Worm (Caenorhabditis elegans) whole organism, L4 larva: ENCODE data around the gene srx-93.

ENCODE experiments used
- F26F4.8 ChIP-seq: fragments of 200-800 bp; sonication (Bioruptor generic); conservative IDR thresholded peaks from 2 replicates; pipeline ENCODE4 v1.3.6; 2022; ENCODE audit warnings: missing genetic modification characterization, missing compliant biosample characterization
- F44E2.7 ChIP-seq: fragments of 200-800 bp; sonication (Bioruptor generic); IDR thresholded peaks from 2 replicates; pipeline ENCODE4 v2.1.2; 2022; ENCODE audit warnings: missing genetic modification characterization, missing compliant biosample characterization
- R02D3.7 ChIP-seq: fragments of 150-350 bp; sonication (generic microtip); optimal IDR thresholded peaks from 3 replicates; lab custom pipeline; 2014; ENCODE audit warnings: missing biosample characterization, missing genetic modification characterization
- T26A8.4 ChIP-seq: fragments of 200-800 bp; sonication (Bioruptor generic); IDR thresholded peaks from 2 replicates; pipeline ENCODE4 v1.3.6; 2022; ENCODE audit warnings: missing genetic modification characterization, missing compliant biosample characterization
- Y105C5A.15 ChIP-seq: fragments of 200-800 bp; sonication (Bioruptor generic); IDR thresholded peaks from 2 replicates; pipeline ENCODE4 v1.3.6; 2022; ENCODE audit warnings: missing genetic modification characterization, missing compliant biosample characterization
- Y48G9A.11 ChIP-seq: fragments of 200-800 bp; sonication (Bioruptor generic); IDR thresholded peaks from 2 replicates; pipeline ENCODE4 v1.3.6; 2022; ENCODE audit warnings: missing genetic modification reagents, missing genetic modification characterization, missing compliant biosample characterization
- ZK337.2 ChIP-seq: fragments of 200-800 bp; sonication (Bioruptor generic); IDR thresholded peaks from 2 replicates; pipeline ENCODE4 v1.3.6; 2022; ENCODE audit warnings: missing genetic modification reagents, missing genetic modification characterization, missing compliant biosample characterization
- ZK546.5 ChIP-seq, 2 experiments: sonication (generic microtip); optimal IDR thresholded peaks; 2 replicates each; lab custom pipeline; 2017; ENCODE audit warnings: missing biosample characterization in 2 of 2, missing genetic modification characterization in 2 of 2
- ama-1 ChIP-seq: fragments of 150-350 bp; optimal IDR thresholded peaks from 2 replicates; lab custom pipeline; 2014; ENCODE audit warnings: inconsistent platforms, mixed read lengths
- arid-1 ChIP-seq: fragments of 200-800 bp; sonication (Bioruptor generic); conservative IDR thresholded peaks from 2 replicates; pipeline ENCODE4 v1.3.6; 2022; ENCODE audit warnings: missing genetic modification reagents, missing genetic modification characterization, missing compliant biosample characterization
- attf-4 ChIP-seq: sonication (generic microtip); optimal IDR thresholded peaks from 3 replicates; lab custom pipeline; 2017; ENCODE audit warnings: missing biosample characterization, missing genetic modification characterization
- ceh-20 ChIP-seq: fragments of 200-800 bp; sonication (Bioruptor generic); IDR thresholded peaks from 2 replicates; pipeline ENCODE4 v1.3.6; 2022; ENCODE audit warnings: missing genetic modification reagents, missing genetic modification characterization, missing compliant biosample characterization
- ceh-32 ChIP-seq: sonication (generic microtip); optimal IDR thresholded peaks from 2 replicates; lab custom pipeline; 2016; ENCODE audit warnings: mild to moderate bottlenecking, missing genetic modification characterization, missing compliant biosample characterization; ENCODE audit not compliant: poor library complexity
- ceh-62 ChIP-seq: sonication (generic microtip); optimal IDR thresholded peaks from 2 replicates; lab custom pipeline; 2017; ENCODE audit warnings: missing biosample characterization, missing genetic modification characterization
- ceh-82 ChIP-seq: sonication (generic microtip); optimal IDR thresholded peaks from 2 replicates; lab custom pipeline; 2017; ENCODE audit warnings: missing biosample characterization, missing genetic modification characterization
- dmd-6 ChIP-seq: fragments of 200-800 bp; sonication (Bioruptor generic); IDR thresholded peaks from 2 replicates; pipeline ENCODE4 v1.3.6; 2022; ENCODE audit warnings: missing genetic modification reagents, missing genetic modification characterization, missing compliant biosample characterization
- dmd-8 ChIP-seq: fragments of 200-800 bp; sonication (Bioruptor generic); IDR thresholded peaks from 2 replicates; pipeline ENCODE4 v1.3.6; 2022; ENCODE audit warnings: missing genetic modification characterization, missing compliant biosample characterization
- dmd-9 ChIP-seq: fragments of 200-800 bp; sonication (Bioruptor generic); IDR thresholded peaks from 2 replicates; pipeline ENCODE4 v1.3.6; 2022; ENCODE audit warnings: missing genetic modification reagents, missing genetic modification characterization, missing compliant biosample characterization
- duxl-1 ChIP-seq: sonication (generic microtip); optimal IDR thresholded peaks from 2 replicates; lab custom pipeline; 2016; ENCODE audit warnings: mild to moderate bottlenecking, missing genetic modification characterization, moderate library complexity, missing compliant biosample characterization; ENCODE audit not compliant: poor library complexity
- dve-1 ChIP-seq: sonication (generic microtip); optimal IDR thresholded peaks from 2 replicates; lab custom pipeline; 2017; ENCODE audit warnings: antibody characterized with exemption, mild to moderate bottlenecking, missing genetic modification characterization, missing compliant biosample characterization; ENCODE audit not compliant: insufficient read depth
- egl-27 ChIP-seq: sonication (generic microtip); optimal IDR thresholded peaks from 3 replicates; lab custom pipeline; 2017; ENCODE audit warnings: missing biosample characterization, missing genetic modification reagents, missing genetic modification characterization
- fkh-10 ChIP-seq: fragments of 150-350 bp; optimal IDR thresholded peaks from 2 replicates; lab custom pipeline; 2014; ENCODE audit warnings: missing biosample characterization, missing genetic modification reagents, missing genetic modification characterization
- gei-8 ChIP-seq: fragments of 200-800 bp; sonication (Bioruptor generic); optimal IDR thresholded peaks from 2 replicates; lab custom pipeline; 2018; ENCODE audit warnings: mild to moderate bottlenecking, missing genetic modification characterization, missing compliant biosample characterization
- hmg-1.1 ChIP-seq: fragments of 200-800 bp; sonication (Bioruptor generic); IDR thresholded peaks from 2 replicates; pipeline ENCODE4 v1.3.6; 2022; ENCODE audit warnings: missing genetic modification reagents, missing genetic modification characterization, missing compliant biosample characterization
- lin-29 ChIP-seq: fragments of 200-800 bp; sonication (Bioruptor generic); IDR thresholded peaks from 2 replicates; pipeline ENCODE4 v1.3.6; 2022; ENCODE audit warnings: missing genetic modification reagents, missing genetic modification characterization, missing compliant biosample characterization
- lin-39 ChIP-seq: fragments of 150-350 bp; optimal IDR thresholded peaks from 2 replicates; lab custom pipeline; 2014; ENCODE audit warnings: missing biosample characterization, missing genetic modification reagents, missing genetic modification characterization
- lsy-2 ChIP-seq, 2 experiments: fragments of 150-350 bp in 1 of 2; sonication (generic microtip) in 1 of 2; optimal IDR thresholded peaks; 2 replicates each; lab custom pipeline; 2014 to 2017; ENCODE audit warnings: missing biosample characterization in 2 of 2, missing genetic modification characterization in 2 of 2
- madf-5 ChIP-seq, 2 experiments: fragments of 200-800 bp; sonication (Bioruptor generic); IDR thresholded peaks; 2 replicates each; pipeline ENCODE4 v1.3.6; 2022; ENCODE audit warnings: missing compliant biosample characterization in 2 of 2, missing genetic modification characterization in 2 of 2
- madf-9 ChIP-seq: fragments of 200-800 bp; sonication (Bioruptor generic); conservative IDR thresholded peaks from 2 replicates; pipeline ENCODE4 v1.3.6; 2022; ENCODE audit warnings: missing genetic modification reagents, missing genetic modification characterization, missing compliant biosample characterization
- mes-2 ChIP-seq: sonication (generic microtip); optimal IDR thresholded peaks from 2 replicates; lab custom pipeline; 2016; ENCODE audit warnings: missing genotype, mild to moderate bottlenecking, missing genetic modification characterization, missing compliant biosample characterization; ENCODE audit not compliant: poor library complexity, severe bottlenecking
- nhr-10 ChIP-seq: fragments of 150-350 bp; optimal IDR thresholded peaks from 2 replicates; lab custom pipeline; 2014; ENCODE audit warnings: missing biosample characterization, missing genetic modification characterization
- nhr-111 ChIP-seq: fragments of 200-800 bp; sonication (Bioruptor generic); optimal IDR thresholded peaks from 2 replicates; lab custom pipeline; 2018; ENCODE audit warnings: mild to moderate bottlenecking, missing genetic modification characterization, missing compliant biosample characterization
- nhr-28 ChIP-seq: fragments of 150-350 bp; optimal IDR thresholded peaks from 2 replicates; lab custom pipeline; 2014; ENCODE audit warnings: missing biosample characterization, missing genetic modification characterization
- nhr-41 ChIP-seq: fragments of 200-800 bp; sonication (Bioruptor generic); IDR thresholded peaks from 2 replicates; pipeline ENCODE4 v1.3.6; 2022; ENCODE audit warnings: missing genetic modification reagents, missing genetic modification characterization, missing compliant biosample characterization
- nhr-42 ChIP-seq: fragments of 200-800 bp; sonication (Bioruptor generic); IDR thresholded peaks from 2 replicates; pipeline ENCODE4 v1.3.6; 2022; ENCODE audit warnings: missing genetic modification characterization, missing compliant biosample characterization
- nhr-48 ChIP-seq: sonication (generic microtip); optimal IDR thresholded peaks from 2 replicates; lab custom pipeline; 2016; ENCODE audit warnings: mild to moderate bottlenecking, missing genetic modification characterization, missing compliant biosample characterization
- nhr-6 ChIP-seq: fragments of 150-350 bp; optimal IDR thresholded peaks from 2 replicates; lab custom pipeline; 2014; ENCODE audit warnings: missing biosample characterization, missing genetic modification characterization
- pha-4 ChIP-seq, 2 experiments: fragments of 150-350 bp in 1 of 2; fragments of 200-800 bp in 1 of 2; sonication (Bioruptor generic) in 1 of 2; IDR thresholded peaks in 1 of 2; optimal IDR thresholded peaks in 1 of 2; 2 replicates each; pipeline versions ENCODE4 v1.3.6 to Lab custom; 2014 to 2022; ENCODE audit warnings: missing genetic modification characterization in 2 of 2, missing genetic modification reagents in 2 of 2, missing biosample characterization in 1 of 2, missing compliant biosample characterization in 1 of 2
- php-3 ChIP-seq: fragments of 200-800 bp; sonication (Bioruptor generic); IDR thresholded peaks from 2 replicates; pipeline ENCODE4 v1.3.6; 2022; ENCODE audit warnings: missing genetic modification reagents, missing genetic modification characterization, missing compliant biosample characterization
- rbr-2 ChIP-seq: sonication (generic microtip); optimal IDR thresholded peaks from 2 replicates; lab custom pipeline; 2016; ENCODE audit warnings: missing genotype, missing genetic modification characterization, missing compliant biosample characterization
- snpc-1.2 ChIP-seq: fragments of 200-800 bp; sonication (Bioruptor generic); IDR thresholded peaks from 2 replicates; pipeline ENCODE4 v1.3.6; 2022; ENCODE audit warnings: missing genetic modification reagents, missing genetic modification characterization, missing compliant biosample characterization
- spr-1 ChIP-seq: sonication (generic microtip); optimal IDR thresholded peaks from 2 replicates; lab custom pipeline; 2016; ENCODE audit warnings: mild to moderate bottlenecking, missing genetic modification characterization, missing compliant biosample characterization
- spr-3 ChIP-seq: fragments of 200-800 bp; sonication (Bioruptor generic); optimal IDR thresholded peaks from 2 replicates; lab custom pipeline; 2018; ENCODE audit warnings: mild to moderate bottlenecking, missing genetic modification characterization, missing compliant biosample characterization
- unc-130 ChIP-seq: sonication (generic microtip); optimal IDR thresholded peaks from 2 replicates; lab custom pipeline; 2016; ENCODE audit warnings: missing genetic modification reagents, missing genetic modification characterization, missing compliant biosample characterization
- unc-62 ChIP-seq, 3 experiments: fragments of 150-350 bp in 1 of 3; sonication (generic microtip); optimal IDR thresholded peaks in 2 of 3; peaks in 1 of 3; 1 replicate in 1 of 3; 2 replicates in 2 of 3; lab custom pipeline; 2014 to 2017; ENCODE audit warnings: missing biosample characterization in 3 of 3, missing genetic modification characterization in 3 of 3, missing genetic modification reagents in 3 of 3, missing genotype in 1 of 3
- zip-2 ChIP-seq: fragments of 150-350 bp; optimal IDR thresholded peaks from 2 replicates; lab custom pipeline; 2014; ENCODE audit warnings: missing biosample characterization, missing genetic modification characterization
- ztf-7 ChIP-seq: fragments of 150-350 bp; optimal IDR thresholded peaks from 2 replicates; lab custom pipeline; 2014; ENCODE audit warnings: missing biosample characterization, missing genetic modification characterization

Gene srx-93

DNA sequence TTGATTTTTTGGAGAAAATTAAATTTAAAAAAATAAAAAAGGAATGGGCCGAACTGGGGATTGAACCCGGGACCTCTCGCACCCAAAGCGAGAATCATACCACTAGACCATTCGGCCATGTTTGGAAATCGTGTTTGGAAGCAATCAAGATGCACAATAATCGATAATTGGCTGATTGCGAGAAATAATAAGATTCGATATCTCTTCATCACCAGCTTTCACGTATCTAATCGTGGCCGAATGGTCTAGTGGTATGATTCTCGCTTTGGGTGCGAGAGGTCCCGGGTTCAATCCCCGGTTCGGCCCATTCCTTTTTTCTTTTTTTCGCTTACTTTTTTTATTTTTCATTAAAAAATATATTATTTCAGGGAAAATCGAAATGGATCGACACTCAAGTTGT lies 38.4 kb downstream of the srx-93 start (continued):
- TF ChIP-seq ceh-82 (tag; lab: Kevin White, UChicago) (no peak), duxl-1 (tag; lab: Kevin White, UChicago) (peak; percentile 25), egl-27 (tag; lab: Kevin White, UChicago) (no peak), Y48G9A.11 (GFP tag; lab: Robert Waterston, UW) (peak; percentile 70; the same call in 1 of the 2 replicates), spr-1 (tag; lab: Kevin White, UChicago) (no peak), ztf-7 (tag; lab: Kevin White, UChicago) (no peak), nhr-10 (tag; lab: Kevin White, UChicago) (no peak), gei-8 (GFP tag; lab: Kevin White, UChicago) (no peak), php-3 (GFP tag; lab: Robert Waterston, UW) (no peak), nhr-6 (tag; lab: Kevin White, UChicago) (no peak), F26F4.8 (GFP tag; lab: Robert Waterston, UW) (peak; percentile 76), unc-62 (GFP tag; optimal IDR thresholded peaks at IDR 0.05 in 1 of 2; lab: Kevin White, UChicago) (no peak), unc-62 (tag; optimal IDR thresholded peaks at IDR 0.05; lab: Kevin White, UChicago) (no peak), Y105C5A.15 (GFP tag; lab: Robert Waterston, UW) (peak; percentile 75; the same call in 1 of the 2 replicates), arid-1 (GFP tag; lab: Robert Waterston, UW) (peak; percentile 68; the same call in 1 of the 2 replicates), dmd-9 (GFP tag; lab: Robert Waterston, UW) (no peak), ZK337.2 (0 out of 2 replicates have a peak, but pooled peaks have one; percentile 16), ceh-32 (no peak), mes-2 (tag; lab: Kevin White, UChicago) (peak; percentile 21), zip-2 (tag; lab: Kevin White, UChicago) (no peak), nhr-48 (tag; lab: Kevin White, UChicago) (peak; percentile 20), nhr-42 (GFP tag; lab: Robert Waterston, UW) (no peak), nhr-111 (GFP tag; lab: Kevin White, UChicago) (no peak), T26A8.4 (GFP tag; lab: Robert Waterston, UW) (peak; percentile 49), dmd-6 (GFP tag; lab: Robert Waterston, UW) (peak; percentile 8; the same call in 1 of the 2 replicates), F44E2.7 (0 out of 2 replicates have a peak, but pooled peaks have one; percentile 7), nhr-41 (GFP tag; lab: Robert Waterston, UW) (no peak), lin-29 (GFP tag; lab: Robert Waterston, UW) (no peak), dmd-8 (GFP tag; lab: Robert Waterston, UW) (0 out of 2 replicates have a peak, but pooled peaks have one; percentile 37), nhr-28 (tag; lab: Kevin White, UChicago) (no peak), ceh-62 (tag; lab: Kevin White, UChicago) (no peak), unc-130 (no peak), snpc-1.2 (peak; percentile 72), R02D3.7 (no peak), rbr-2 (tag; lab: Kevin White, UChicago) (no peak), spr-3 (no peak), madf-9 (GFP tag; lab: Robert Waterston, UW) (0 out of 2 replicates have a peak, but pooled peaks have one; percentile 4), lsy-2 (tag; optimal IDR thresholded peaks at IDR 0.05; lab: Kevin White, UChicago) (peak in 1 of 2 experiments; percentile 35), ama-1 (lab: Kevin White, UChicago) (no peak), hmg-1.1 (GFP tag; lab: Robert Waterston, UW) (no peak), ZK546.5 (tag; optimal IDR thresholded peaks at IDR 0.05; lab: Kevin White, UChicago) (no peak), pha-4 (GFP tag; IDR thresholded peaks at IDR 0.05; lab: Robert Waterston, UW) (peak; percentile 75; the same call in 1 of the 2 replicates), pha-4 (tag; optimal IDR thresholded peaks at IDR 0.05; lab: Kevin White, UChicago) (no peak), dve-1 (tag; lab: Kevin White, UChicago) (peak; percentile 8), lin-39 (tag; lab: Kevin White, UChicago) (no peak), ceh-20 (GFP tag; lab: Robert Waterston, UW) (no peak), madf-5 (GFP tag; IDR thresholded peaks at IDR 0.05; lab: Robert Waterston, UW) (peak; percentile 55 to 60; a peak in 1 of 4 replicates), attf-4 (tag; lab: Kevin White, UChicago) (no peak), fkh-10 (no peak)
- TF ChIP-seq, all 104 proteins: peak for 26
